Fruit fly (Drosophila melanogaster) S2 (cell line): ENCODE measurements around the gene CG8319.

Experiments used
- CG8478 ChIP-seq: fragments of >200 bp; optimal IDR thresholded peaks from 2 replicates; lab custom pipeline; 2018
- CTCF ChIP-seq, 2 experiments: fragments of >200 bp; optimal IDR thresholded peaks; 2 replicates each; lab custom pipeline; 2018

The CG8319 gene

dm6 chr3R:9626880-9627401 is at the start of gene CG8319, which contains the start of gene CG9427:
TSS of gene CG8319 (plus strand) at chr3R:9627321.
TSS of gene CG9427 (minus strand) at chr3R:9626930.
- TF ChIP-seq CTCF (optimal IDR thresholded peaks at IDR 0.05; lab: Kevin White, UChicago) (no peak), CG8478 (lab: Kevin White, UChicago) (no peak)

dm6 chr3R:9577382-9578137 is 49.6 kb upstream of the CG8319 start, which contains the start of the genes Kap-alpha3 and Son:
TSS of gene Kap-alpha3 (minus strand) at chr3R:9577733.
TSS of gene Son (plus strand) at chr3R:9578042.
- TF ChIP-seq CTCF (optimal IDR thresholded peaks at IDR 0.05; lab: Kevin White, UChicago) (no peak), CG8478 (lab: Kevin White, UChicago) (no peak)

dm6 chr3R:9581089-9581520 is 46.0 kb upstream of the CG8319 start, which contains the start of gene CG8301:
TSS of gene CG8301 (plus strand) at chr3R:9581306.
- TF ChIP-seq CG8478 (lab: Kevin White, UChicago) (no peak), CTCF (optimal IDR thresholded peaks at IDR 0.05; lab: Kevin White, UChicago) (no peak)

DNA sequence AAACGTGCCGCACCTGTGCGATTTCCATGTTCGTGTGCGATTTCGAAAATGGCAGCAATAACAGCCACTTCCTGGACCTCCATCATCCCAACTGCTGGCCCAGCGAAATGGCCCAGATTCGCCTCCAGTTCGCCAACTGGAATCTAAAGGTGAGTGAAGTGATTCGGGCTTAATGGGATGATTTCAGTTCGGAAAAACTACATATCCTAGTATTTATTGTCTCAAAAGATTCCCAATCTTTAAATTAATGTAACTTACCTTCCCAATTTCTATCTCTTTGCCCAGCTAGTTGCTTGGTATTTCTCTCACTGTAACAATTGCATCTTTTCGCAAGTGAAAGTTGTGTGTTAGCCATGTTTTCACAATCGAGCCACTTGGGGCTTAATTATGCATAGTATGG is 45.1 kb upstream of the CG8319 start:
- no peak for TF ChIP-seq CTCF (optimal IDR thresholded peaks at IDR 0.05; lab: Kevin White, UChicago)
- no peak for TF ChIP-seq CG8478 (lab: Kevin White, UChicago)

- TF ChIP-seq CTCF (optimal IDR thresholded peaks at IDR 0.05; lab: Kevin White, UChicago) = no peak
- TF ChIP-seq CG8478 (lab: Kevin White, UChicago) = no peak
Observed at dm6 chr3R:9583122-9583521, 44.0 kb upstream of the CG8319 start, which contains the start of gene CG33654. TSS of gene CG33654 (minus strand) at chr3R:9583222.

DNA sequence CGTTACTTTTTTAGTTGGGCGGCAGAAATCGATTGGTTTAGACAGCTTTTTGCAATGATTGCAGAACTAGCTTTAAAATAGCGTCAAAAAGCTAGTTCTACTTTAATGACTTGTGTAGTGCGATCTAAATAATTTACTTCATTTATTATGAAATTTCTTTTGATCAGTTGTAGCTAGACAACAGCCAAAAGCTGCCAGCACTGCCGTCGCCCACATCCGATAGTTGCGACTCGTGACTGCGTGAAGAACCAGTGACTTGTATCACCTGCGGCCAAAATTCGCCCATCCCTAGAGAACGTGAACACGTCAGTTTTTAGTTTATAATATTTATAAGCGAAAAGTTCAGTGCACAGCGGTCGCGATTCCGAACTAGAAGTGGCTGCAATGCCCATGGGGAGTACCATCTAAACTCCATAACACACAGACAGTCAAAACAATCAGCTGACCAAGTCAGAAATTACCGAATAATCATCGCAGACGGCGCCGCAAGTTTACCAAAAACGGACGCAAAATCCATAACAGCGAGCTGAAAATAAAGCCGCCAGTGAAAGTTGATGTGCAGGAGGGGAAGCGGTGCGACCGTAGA is 40.4 kb upstream of the CG8319 start, which contains the start of gene P58IPK:
Gene P58IPK, plus strand, starts transcription at position 280 of the 586 bp plus-strand sequence.
- TF ChIP-seq CG8478 (lab: Kevin White, UChicago) (no peak), CTCF (optimal IDR thresholded peaks at IDR 0.05; lab: Kevin White, UChicago) (peak; percentile 4 to 31)

- no peak for TF ChIP-seq CG8478 (lab: Kevin White, UChicago)
- TF ChIP-seq CTCF (optimal IDR thresholded peaks at IDR 0.05; lab: Kevin White, UChicago) = peak; percentile 4 to 35
Observed at dm6 chr3R:9590952-9591532, 36.1 kb upstream of the CG8319 start, which contains the start of the genes bocks and CG8312. TSS of gene bocks (minus strand) at chr3R:9591002. TSS of gene CG8312 (plus strand) at chr3R:9591309.

- TF ChIP-seq CG8478 (lab: Kevin White, UChicago) (no peak), CTCF (optimal IDR thresholded peaks at IDR 0.05; lab: Kevin White, UChicago) (no peak)
Observed at dm6 chr3R:9591769-9592388, 35.2 kb upstream of the CG8319 start.

- TF ChIP-seq CTCF (optimal IDR thresholded peaks at IDR 0.05; lab: Kevin White, UChicago) (no peak), CG8478 (lab: Kevin White, UChicago) (no peak)
Observed at dm6 chr3R:9593408-9594250, 33.5 kb upstream of the CG8319 start.

dm6 chr3R:9594251-9594581 is 32.9 kb upstream of the CG8319 start:
- no peak for TF ChIP-seq CG8478 (lab: Kevin White, UChicago)
- no peak for TF ChIP-seq CTCF (optimal IDR thresholded peaks at IDR 0.05; lab: Kevin White, UChicago)

- TF ChIP-seq CTCF (optimal IDR thresholded peaks at IDR 0.05; lab: Kevin White, UChicago) (no peak), CG8478 (lab: Kevin White, UChicago) (no peak)
Observed at dm6 chr3R:9594839-9595238, 32.3 kb upstream of the CG8319 start.

- no peak for TF ChIP-seq CTCF (optimal IDR thresholded peaks at IDR 0.05; lab: Kevin White, UChicago)
- TF ChIP-seq CG8478 (lab: Kevin White, UChicago) = no peak
Observed at dm6 chr3R:9595681-9596357, 31.3 kb upstream of the CG8319 start.

dm6 chr3R:9596615-9597014 is 30.5 kb upstream of the CG8319 start:
- TF ChIP-seq CG8478 (lab: Kevin White, UChicago) (no peak), CTCF (optimal IDR thresholded peaks at IDR 0.05; lab: Kevin White, UChicago) (no peak)
